Worm (Caenorhabditis elegans): ENCODE data around the gene idpb-4.

ce11 chrII:8707024-8707423 is 30.3 kb downstream of the idpb-4 start, which contains the start of gene cup-16:
- no peak for TF ChIP-seq unc-62 (GFP tag; optimal IDR thresholded peaks at IDR 0.05)
- TF ChIP-seq nhr-77 (tag; optimal IDR thresholded peaks at IDR 0.05): no peak
- no peak for TF ChIP-seq egl-27 (tag; optimal IDR thresholded peaks at IDR 0.05)
- TF ChIP-seq tbx-2 (tag; optimal IDR thresholded peaks at IDR 0.05): no peak
- no peak for TF ChIP-seq elt-3 (tag; optimal IDR thresholded peaks at IDR 0.05)
- TF ChIP-seq mml-1 (tag; optimal IDR thresholded peaks at IDR 0.05): no peak

All from whole organism, L3 larva.